Worm (Caenorhabditis elegans) whole organism, L2 larva: ENCODE results near the gene D2062.4.
"Not testable (repeated sequence)": the region's sequence is repeated elsewhere in the genome, so short reads cannot be mapped to it uniquely, and the experiment has no call there.

Source experiments
- alr-1 ChIP-seq: fragments of 150-350 bp; optimal IDR thresholded peaks from 2 replicates; lab custom pipeline; 2014; ENCODE audit warnings: missing biosample characterization, missing genetic modification characterization
- ama-1 ChIP-seq: fragments of 150-350 bp; optimal IDR thresholded peaks from 2 replicates; lab custom pipeline; 2018; ENCODE audit warnings: inconsistent platforms
- dmd-4 ChIP-seq: sonication (generic microtip); optimal IDR thresholded peaks from 2 replicates; lab custom pipeline; 2017; ENCODE audit warnings: missing biosample characterization, missing genetic modification characterization
- fos-1 ChIP-seq: fragments of 150-350 bp; optimal IDR thresholded peaks from 2 replicates; lab custom pipeline; 2014; ENCODE audit warnings: missing biosample characterization, missing genetic modification characterization
- gmeb-1 ChIP-seq: fragments of 150-350 bp; optimal IDR thresholded peaks from 2 replicates; lab custom pipeline; 2014; ENCODE audit warnings: missing biosample characterization, missing genetic modification characterization
- lin-13 ChIP-seq: fragments of 150-350 bp; optimal IDR thresholded peaks from 2 replicates; lab custom pipeline; 2014; ENCODE audit warnings: missing biosample characterization, missing genetic modification reagents, missing genetic modification characterization
- nhr-10 ChIP-seq: sonication (generic microtip); optimal IDR thresholded peaks from 2 replicates; lab custom pipeline; 2017; ENCODE audit warnings: missing biosample characterization, missing genetic modification characterization
- nhr-11 ChIP-seq: fragments of 150-350 bp; optimal IDR thresholded peaks from 2 replicates; lab custom pipeline; 2014; ENCODE audit warnings: missing biosample characterization, missing genetic modification characterization
- nhr-237 ChIP-seq: fragments of 150-350 bp; optimal IDR thresholded peaks from 2 replicates; lab custom pipeline; 2014; ENCODE audit warnings: missing biosample characterization, missing genetic modification characterization
- nhr-25 ChIP-seq: fragments of 150-350 bp; sonication (generic microtip); optimal IDR thresholded peaks from 3 replicates; lab custom pipeline; 2014; ENCODE audit warnings: missing biosample characterization, missing genetic modification characterization
- peb-1 ChIP-seq: fragments of 150-350 bp; optimal IDR thresholded peaks from 2 replicates; lab custom pipeline; 2014; ENCODE audit warnings: missing biosample characterization, missing genetic modification characterization
- unc-55 ChIP-seq: fragments of 150-350 bp; sonication (generic microtip); optimal IDR thresholded peaks from 3 replicates; lab custom pipeline; 2014; ENCODE audit warnings: missing biosample characterization, missing genetic modification reagents, missing genetic modification characterization
- unc-62 ChIP-seq: fragments of 150-350 bp; optimal IDR thresholded peaks from 2 replicates; lab custom pipeline; 2014; ENCODE audit warnings: missing biosample characterization, missing genetic modification reagents, missing genetic modification characterization

The D2062.4 gene

ce11 chrII:2665081-2665480, 41.9 kb downstream of the D2062.4 start, which contains the start of gene F22E5.2:
F22E5.2 (plus strand) TSS chrII:2665381.
- not testable (repeated sequence) for TF ChIP-seq unc-62; nhr-237 (tag; lab: Kevin White, UChicago); ama-1 (lab: Kevin White, UChicago)

ce11 chrII:2665606-2666005, 42.4 kb downstream of the D2062.4 start, which contains the start of gene F22E5.22:
F22E5.22 (plus strand) TSS chrII:2665906.
- no peak for TF ChIP-seq fos-1 (tag; lab: Kevin White, UChicago)
- no peak for TF ChIP-seq lin-13 (GFP tag; lab: Kevin White, UChicago)
- TF ChIP-seq nhr-25, result no peak
- TF ChIP-seq dmd-4 (tag; lab: Kevin White, UChicago), result no peak
- no peak for TF ChIP-seq peb-1 (tag; lab: Kevin White, UChicago)
- TF ChIP-seq nhr-10 (tag; lab: Kevin White, UChicago), result no peak
- no peak for TF ChIP-seq alr-1 (tag; lab: Kevin White, UChicago)
- no peak for TF ChIP-seq gmeb-1 (tag; lab: Kevin White, UChicago)

- not testable (repeated sequence) for TF ChIP-seq nhr-237 (tag; lab: Kevin White, UChicago); unc-55 (GFP tag; lab: Kevin White, UChicago); peb-1 (tag; lab: Kevin White, UChicago)
Observed at ce11 chrII:2672320-2672719, 49.1 kb downstream of the D2062.4 start, which contains the start of gene sri-57. sri-57 (minus strand) TSS chrII:2672420.

ce11 chrII:2673534-2673933, 50.3 kb downstream of the D2062.4 start, which contains the start of the genes F22E5.20 and F22E5.1:
F22E5.20 (minus strand) TSS chrII:2673634.
F22E5.1 (plus strand) TSS chrII:2673775.
- TF ChIP-seq nhr-11 (tag; lab: Kevin White, UChicago); nhr-25; unc-55 (GFP tag; lab: Kevin White, UChicago): not testable (repeated sequence)
- TF ChIP-seq, all 48 proteins: peak for 0; not testable (repeated sequence) for 48
